Worm (Caenorhabditis elegans): Measurements from ENCODE around the gene K06H6.1.

DNA sequence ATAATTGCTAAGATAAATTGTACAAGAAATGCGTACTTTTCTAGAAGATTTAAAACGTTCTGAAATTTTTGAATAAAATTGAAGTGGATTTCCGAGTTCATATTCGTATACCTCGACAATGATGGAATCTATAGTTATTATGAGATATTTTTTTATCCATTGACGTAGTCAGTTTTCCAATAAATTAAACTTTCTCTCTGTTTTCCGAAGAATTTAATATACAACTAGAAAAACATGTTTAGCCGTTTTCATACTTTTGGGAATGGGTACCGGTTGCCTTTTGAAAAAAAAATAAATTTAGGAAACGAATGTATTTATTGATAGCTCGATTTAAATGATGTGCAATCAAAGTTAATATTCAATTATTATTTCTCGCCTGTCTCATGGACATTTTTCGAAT, 20.9 kb downstream of the K06H6.1 start, which contains the start of gene srw-109:
- TF ChIP-seq nhr-11 (tag; optimal IDR thresholded peaks at IDR 0.05) (no peak), pha-4 (tag; optimal IDR thresholded peaks at IDR 0.05) (no peak), lin-39 (tag; optimal IDR thresholded peaks at IDR 0.05) (no peak)

Measured in whole organism, L3 larva.